Worm (Caenorhabditis elegans): ENCODE measurements around the gene C27D6.12.

C27D6.12 gene

ce11 chrII:5212675-5213074, 34.9 kb upstream of the C27D6.12 start, which contains the start of gene C34F11.1:
Gene C34F11.1, plus strand, starts transcription at chrII:5212975.
- TF ChIP-seq ces-1 (GFP tag; optimal IDR thresholded peaks at IDR 0.05): no peak
- TF ChIP-seq snpc-4 (tag; optimal IDR thresholded peaks at IDR 0.05): no peak
- no peak for TF ChIP-seq sem-2 (GFP tag; optimal IDR thresholded peaks at IDR 0.05)
- no peak for TF ChIP-seq flh-1 (GFP tag; optimal IDR thresholded peaks at IDR 0.05)
- no peak for TF ChIP-seq cnd-1 (tag; optimal IDR thresholded peaks at IDR 0.05)
- no peak for TF ChIP-seq M03D4.4 (tag; optimal IDR thresholded peaks at IDR 0.05)
- no peak for TF ChIP-seq elt-3 (tag; optimal IDR thresholded peaks at IDR 0.05)
- no peak for TF ChIP-seq ceh-43 (GFP tag; optimal IDR thresholded peaks at IDR 0.05)
- TF ChIP-seq blmp-1 (tag; optimal IDR thresholded peaks at IDR 0.05): no peak
- no peak for TF ChIP-seq sptf-1 (tag; optimal IDR thresholded peaks at IDR 0.05)

- no peak for TF ChIP-seq sem-2 (GFP tag; optimal IDR thresholded peaks at IDR 0.05)
- no peak for TF ChIP-seq flh-1 (GFP tag; optimal IDR thresholded peaks at IDR 0.05)
- no peak for TF ChIP-seq unc-39 (tag; optimal IDR thresholded peaks at IDR 0.05)
- no peak for TF ChIP-seq hlh-1 (tag; optimal IDR thresholded peaks at IDR 0.05)
- no peak for TF ChIP-seq blmp-1 (tag; optimal IDR thresholded peaks at IDR 0.05)
- no peak for TF ChIP-seq nhr-28 (tag; optimal IDR thresholded peaks at IDR 0.05)
- TF ChIP-seq snpc-4 (tag; optimal IDR thresholded peaks at IDR 0.05): no peak
- TF ChIP-seq tbx-8 (GFP tag; optimal IDR thresholded peaks at IDR 0.05): no peak
- no peak for TF ChIP-seq mab-5 (tag; optimal IDR thresholded peaks at IDR 0.05)
These were observed 34.2 kb upstream of the C27D6.12 start, which contains the start of gene C34F11.2 for ce11 chrII:5211970-5212369. Gene C34F11.2, plus strand, starts transcription at chrII:5212270.

ce11 chrII:5210830-5211229, 33.0 kb upstream of the C27D6.12 start, which contains the start of gene C34F11.8:
Gene C34F11.8, minus strand, starts transcription at chrII:5210964.
- no peak for TF ChIP-seq ceh-43 (GFP tag; optimal IDR thresholded peaks at IDR 0.05)
- TF ChIP-seq pha-4 (tag; optimal IDR thresholded peaks at IDR 0.05): no peak
- no peak for TF ChIP-seq mls-2 (tag; optimal IDR thresholded peaks at IDR 0.05)
- TF ChIP-seq ceh-39 (tag; optimal IDR thresholded peaks at IDR 0.05): no peak
- no peak for TF ChIP-seq elt-3 (tag; optimal IDR thresholded peaks at IDR 0.05)
- TF ChIP-seq sem-2 (GFP tag; optimal IDR thresholded peaks at IDR 0.05): no peak
- no peak for TF ChIP-seq sptf-1 (tag; optimal IDR thresholded peaks at IDR 0.05)
- TF ChIP-seq unc-120 (tag; optimal IDR thresholded peaks at IDR 0.05; ENCODE audit: poor library complexity, severe bottlenecking): no peak
- TF ChIP-seq blmp-1 (tag; optimal IDR thresholded peaks at IDR 0.05): no peak
- no peak for TF ChIP-seq ceh-83 (GFP tag; optimal IDR thresholded peaks at IDR 0.05)
- no peak for TF ChIP-seq lin-32 (GFP tag; optimal IDR thresholded peaks at IDR 0.05)
- TF ChIP-seq nhr-2 (tag; optimal IDR thresholded peaks at IDR 0.05): no peak
- no peak for TF ChIP-seq tbx-8 (GFP tag; optimal IDR thresholded peaks at IDR 0.05)
- TF ChIP-seq ces-1 (GFP tag; optimal IDR thresholded peaks at IDR 0.05): no peak

- TF ChIP-seq bed-3 (GFP tag; optimal IDR thresholded peaks at IDR 0.05) (no peak), hlh-1 (tag; optimal IDR thresholded peaks at IDR 0.05) (no peak), snpc-4 (tag; optimal IDR thresholded peaks at IDR 0.05) (no peak), ceh-43 (GFP tag; optimal IDR thresholded peaks at IDR 0.05) (no peak), elt-3 (tag; optimal IDR thresholded peaks at IDR 0.05) (no peak), lin-13 (tag; optimal IDR thresholded peaks at IDR 0.05) (no peak), lin-32 (GFP tag; optimal IDR thresholded peaks at IDR 0.05) (no peak), unc-62 (GFP tag; optimal IDR thresholded peaks at IDR 0.05) (no peak), elt-1 (tag; optimal IDR thresholded peaks at IDR 0.05; ENCODE audit: borderline replicate concordance, insufficient read depth) (no peak), mab-5 (tag; optimal IDR thresholded peaks at IDR 0.05) (no peak), unc-120 (tag; optimal IDR thresholded peaks at IDR 0.05; ENCODE audit: poor library complexity, severe bottlenecking) (no peak), nhr-237 (tag; optimal IDR thresholded peaks at IDR 0.05) (no peak), zip-8 (tag; optimal IDR thresholded peaks at IDR 0.05) (no peak), ham-2 (GFP tag; optimal IDR thresholded peaks at IDR 0.05) (no peak), ces-1 (GFP tag; optimal IDR thresholded peaks at IDR 0.05) (no peak), sem-2 (GFP tag; optimal IDR thresholded peaks at IDR 0.05) (no peak), nhr-12 (tag; optimal IDR thresholded peaks at IDR 0.05) (no peak), nhr-76 (tag; optimal IDR thresholded peaks at IDR 0.05) (no peak), mep-1 (tag; optimal IDR thresholded peaks at IDR 0.05) (no peak)
These were observed 31.3 kb upstream of the C27D6.12 start for ce11 chrII:5209122-5209521.

ce11 chrII:5205286-5205685, 27.5 kb upstream of the C27D6.12 start:
- TF ChIP-seq mab-5 (tag; optimal IDR thresholded peaks at IDR 0.05): no peak
- TF ChIP-seq ceh-39 (tag; optimal IDR thresholded peaks at IDR 0.05): no peak
- TF ChIP-seq tbx-8 (GFP tag; optimal IDR thresholded peaks at IDR 0.05): no peak
- no peak for TF ChIP-seq unc-120 (tag; optimal IDR thresholded peaks at IDR 0.05; ENCODE audit: poor library complexity, severe bottlenecking)
- TF ChIP-seq M03D4.4 (tag; optimal IDR thresholded peaks at IDR 0.05): no peak
- TF ChIP-seq elt-1 (tag; optimal IDR thresholded peaks at IDR 0.05; ENCODE audit: borderline replicate concordance, insufficient read depth): no peak
- no peak for TF ChIP-seq pha-4 (tag; optimal IDR thresholded peaks at IDR 0.05)
- no peak for TF ChIP-seq lsy-2 (tag; optimal IDR thresholded peaks at IDR 0.05)
- TF ChIP-seq nhr-237 (tag; optimal IDR thresholded peaks at IDR 0.05): no peak
- no peak for TF ChIP-seq cnd-1 (tag; optimal IDR thresholded peaks at IDR 0.05)
- TF ChIP-seq lin-13 (tag; optimal IDR thresholded peaks at IDR 0.05): no peak
- no peak for TF ChIP-seq snpc-4 (tag; optimal IDR thresholded peaks at IDR 0.05)
- TF ChIP-seq blmp-1 (tag; optimal IDR thresholded peaks at IDR 0.05): no peak
- no peak for TF ChIP-seq drap-1 (GFP tag; optimal IDR thresholded peaks at IDR 0.05)
- TF ChIP-seq ceh-43 (GFP tag; optimal IDR thresholded peaks at IDR 0.05): no peak
- TF ChIP-seq nhr-76 (tag; optimal IDR thresholded peaks at IDR 0.05): no peak
